Worm (Caenorhabditis elegans) whole organism, L1 larva: Measurements from ENCODE around the gene Y42G9A.2.
A peak's percentile ranks its signal among the peaks of the same experiment; 100 is the strongest.

Source experiments
- ama-1 ChIP-seq: fragments of 150-350 bp; optimal IDR thresholded peaks from 2 replicates; lab custom pipeline; 2014
- egl-13 ChIP-seq: sonication (generic microtip); optimal IDR thresholded peaks from 2 replicates; lab custom pipeline; 2016; ENCODE audit warnings: missing genotype, missing genetic modification reagents, missing genetic modification characterization, missing compliant biosample characterization
- lin-39 ChIP-seq: fragments of 150-350 bp; optimal IDR thresholded peaks from 2 replicates; lab custom pipeline; 2014; ENCODE audit warnings: missing biosample characterization, missing genetic modification reagents, missing genetic modification characterization
- mep-1 ChIP-seq: fragments of 150-350 bp; optimal IDR thresholded peaks from 2 replicates; lab custom pipeline; 2014; ENCODE audit warnings: missing biosample characterization, missing genetic modification characterization
- nhr-85 ChIP-seq: sonication (generic microtip); peaks from one replicate; lab custom pipeline; 2016; ENCODE audit warnings: missing genetic modification characterization, inconsistent platforms, missing compliant biosample characterization
- pqm-1 ChIP-seq: sonication (generic microtip); optimal IDR thresholded peaks from 3 replicates; lab custom pipeline; 2017; ENCODE audit warnings: missing biosample characterization, missing genetic modification characterization

- no peak for TF ChIP-seq pqm-1 (tag; lab: Kevin White, UChicago)
- no peak for TF ChIP-seq ama-1 (lab: Kevin White, UChicago)
- TF ChIP-seq egl-13 (tag; lab: Kevin White, UChicago), result no peak
- TF ChIP-seq nhr-85 (tag; lab: Kevin White, UChicago), result no peak
- TF ChIP-seq lin-39 (tag; lab: Kevin White, UChicago), result no peak
- TF ChIP-seq mep-1, result peak; percentile 15
These were observed 7.8 kb downstream of the Y42G9A.2 start for ce11 chrIII:6155787-6156186.
